Fruit fly (Drosophila melanogaster): Measurements from ENCODE around the gene Coq2.

Gene Coq2

DNA sequence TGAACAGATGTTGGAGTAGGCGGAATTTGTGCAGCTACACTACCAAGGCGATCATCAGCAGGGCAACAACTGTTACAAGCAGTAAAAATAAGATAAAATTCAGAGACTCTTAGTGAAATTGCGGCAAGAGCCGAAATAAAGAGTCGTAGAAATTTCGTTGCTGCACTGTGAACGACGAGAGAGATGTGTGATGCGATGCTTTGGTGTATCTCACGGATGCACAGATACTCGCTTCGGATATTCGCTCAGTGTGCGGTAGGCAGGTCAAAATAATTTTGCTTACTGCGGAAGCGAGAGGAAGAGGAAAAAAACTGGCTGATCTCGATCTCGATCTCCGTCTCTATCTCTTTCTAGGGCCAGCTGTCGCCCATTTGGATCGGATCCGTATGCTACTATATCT, 27.6 kb downstream of the Coq2 start:
- no peak for TF ChIP-seq Rel (GFP tag; optimal IDR thresholded peaks at IDR 0.05)
- no peak for TF ChIP-seq Rel (tag; optimal IDR thresholded peaks at IDR 0.05)
- no peak for TF ChIP-seq dl (GFP tag; optimal IDR thresholded peaks at IDR 0.05; ENCODE audit: insufficient read depth in 1 of 2, partially characterized antibody in 2 of 2)
- TF ChIP-seq sage (GFP tag; optimal IDR thresholded peaks at IDR 0.05): no peak
- no peak for TF ChIP-seq rgr (GFP tag; optimal IDR thresholded peaks at IDR 0.05)
- TF ChIP-seq Myc (optimal IDR thresholded peaks at IDR 0.05): no peak
- TF ChIP-seq CG9705 (GFP tag; optimal IDR thresholded peaks at IDR 0.05): no peak
- no peak for TF ChIP-seq dmrt93B (GFP tag; optimal IDR thresholded peaks at IDR 0.05)
- TF ChIP-seq h (GFP tag; optimal IDR thresholded peaks at IDR 0.05): no peak
- no peak for TF ChIP-seq pan (optimal IDR thresholded peaks at IDR 0.05)
- no peak for TF ChIP-seq lola (GFP tag; optimal IDR thresholded peaks at IDR 0.05)
- no peak for TF ChIP-seq Mio (GFP tag; optimal IDR thresholded peaks at IDR 0.05)
- no peak for TF ChIP-seq OdsH (GFP tag; optimal IDR thresholded peaks at IDR 0.05)
- no peak for TF ChIP-seq brk (GFP tag; optimal IDR thresholded peaks at IDR 0.05)
- TF ChIP-seq Abd-B (GFP tag; optimal IDR thresholded peaks at IDR 0.05): no peak
- TF ChIP-seq br (GFP tag; optimal IDR thresholded peaks at IDR 0.05): no peak
- TF ChIP-seq GATAd (GFP tag; optimal IDR thresholded peaks at IDR 0.05): no peak
- no peak for TF ChIP-seq usp (GFP tag; optimal IDR thresholded peaks at IDR 0.05)
- no peak for TF ChIP-seq Sp1 (GFP tag; optimal IDR thresholded peaks at IDR 0.05)

DNA sequence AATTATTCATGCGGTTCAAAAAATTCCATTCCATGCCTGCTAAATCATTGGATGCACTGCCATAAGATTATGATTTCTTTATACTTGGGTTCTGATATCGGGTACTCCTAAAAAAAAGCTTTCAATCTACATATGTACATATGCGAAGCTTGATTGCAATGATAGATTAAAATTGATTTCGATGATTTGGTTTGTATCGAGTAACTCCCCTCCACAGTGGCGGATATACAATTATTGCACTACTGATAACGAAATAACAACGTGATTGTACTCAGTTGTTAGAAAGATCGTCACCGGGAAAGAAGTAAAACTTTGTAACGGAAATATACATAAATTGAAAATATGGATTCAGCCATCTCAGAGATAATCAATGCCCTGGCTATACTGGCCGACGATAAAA, 28.6 kb downstream of the Coq2 start, which contains the start of gene Nazo:
Gene Nazo, plus strand, starts transcription at position 180 of the 400 bp plus-strand sequence.
- TF ChIP-seq Sp1 (GFP tag; optimal IDR thresholded peaks at IDR 0.05) (no peak), brk (GFP tag; optimal IDR thresholded peaks at IDR 0.05) (no peak), Rel (GFP tag; optimal IDR thresholded peaks at IDR 0.05) (no peak), Rel (tag; optimal IDR thresholded peaks at IDR 0.05) (peak; percentile 90), HLH106 (tag; optimal IDR thresholded peaks at IDR 0.05) (no peak), lola (GFP tag; optimal IDR thresholded peaks at IDR 0.05) (no peak)

DNA sequence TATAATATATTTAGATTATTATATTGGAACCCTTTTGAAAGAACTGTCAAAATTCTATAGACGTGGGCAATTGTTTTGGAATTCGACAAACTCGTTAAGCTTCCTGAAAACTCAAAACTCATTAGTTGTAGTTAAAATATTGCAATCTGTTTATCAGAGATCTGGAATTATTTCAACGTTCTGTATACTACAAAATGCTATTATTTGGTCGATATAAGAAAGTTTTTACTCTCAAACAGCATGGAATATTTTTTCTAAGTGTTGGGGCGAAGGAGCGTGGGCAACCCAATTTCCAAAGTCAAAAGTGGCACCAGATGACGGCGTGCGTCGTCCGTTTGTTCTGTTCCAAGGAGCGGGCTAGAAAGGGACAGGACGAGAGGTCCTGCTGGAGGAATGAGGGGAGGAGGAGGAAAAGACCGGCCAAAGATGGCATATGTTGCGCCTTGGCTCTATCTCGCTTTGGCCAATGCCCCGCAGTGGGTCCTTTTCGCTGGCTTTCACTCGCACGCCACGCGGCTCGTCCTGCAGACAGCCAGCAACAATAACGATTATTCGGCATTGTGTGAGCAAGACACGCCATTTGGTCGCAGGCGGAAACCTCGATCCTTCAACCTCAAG, 30.5 kb downstream of the Coq2 start:
- TF ChIP-seq sv (GFP tag; optimal IDR thresholded peaks at IDR 0.05) (no peak), OdsH (GFP tag; optimal IDR thresholded peaks at IDR 0.05) (no peak), CrebA (GFP tag; optimal IDR thresholded peaks at IDR 0.05; ENCODE audit: borderline replicate concordance) (no peak), fru (GFP tag; optimal IDR thresholded peaks at IDR 0.05) (no peak), Jra (GFP tag; optimal IDR thresholded peaks at IDR 0.05) (no peak), CG32264 (GFP tag; optimal IDR thresholded peaks at IDR 0.05) (no peak), Hr78 (GFP tag; optimal IDR thresholded peaks at IDR 0.05) (no peak), br (GFP tag; optimal IDR thresholded peaks at IDR 0.05) (no peak), Abd-B (GFP tag; optimal IDR thresholded peaks at IDR 0.05) (no peak)

DNA sequence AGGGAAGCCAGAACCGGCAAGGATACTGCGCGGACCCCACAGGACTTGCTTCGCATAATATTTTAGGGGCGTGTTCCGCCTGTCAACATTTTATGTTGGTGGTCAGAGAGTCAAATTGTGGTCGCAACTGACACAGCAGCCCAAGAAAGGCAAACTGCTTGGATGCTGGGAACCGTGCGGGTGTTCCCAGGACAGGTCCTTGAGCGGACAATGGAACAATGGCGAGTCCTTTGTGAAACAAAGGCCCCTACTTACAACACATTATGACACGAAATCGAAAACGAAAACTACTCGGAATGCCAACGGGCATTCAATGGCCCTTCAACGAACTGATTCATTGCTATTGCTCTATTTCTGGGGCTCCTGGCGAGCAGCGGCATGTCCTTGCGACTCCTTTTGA, 32.1 kb downstream of the Coq2 start:
- TF ChIP-seq br (GFP tag; optimal IDR thresholded peaks at IDR 0.05): no peak
- TF ChIP-seq Jra (GFP tag; optimal IDR thresholded peaks at IDR 0.05): no peak
- no peak for TF ChIP-seq dsf (GFP tag; optimal IDR thresholded peaks at IDR 0.05; ENCODE audit: borderline replicate concordance)

DNA sequence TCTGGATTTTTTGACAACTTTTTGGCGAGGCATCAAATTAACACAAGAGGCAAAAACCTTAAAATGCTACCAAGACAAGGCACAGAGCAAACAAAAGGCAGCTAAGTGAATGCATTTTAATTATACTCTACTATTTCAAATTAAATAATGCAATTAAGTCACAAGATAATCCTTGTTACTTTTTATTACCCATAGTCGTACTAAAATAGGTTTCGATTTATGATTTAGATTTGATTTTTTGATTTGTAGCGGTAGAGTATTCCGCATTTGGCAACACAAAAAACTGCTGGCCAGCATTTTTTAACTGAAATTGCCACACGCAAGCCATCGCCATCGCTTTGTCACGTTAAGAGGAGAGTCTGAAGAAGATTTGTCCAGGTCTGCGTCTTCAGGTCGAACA, 33.6 kb downstream of the Coq2 start:
- TF ChIP-seq br (GFP tag; optimal IDR thresholded peaks at IDR 0.05) (peak; percentile 24), Mio (GFP tag; optimal IDR thresholded peaks at IDR 0.05) (no peak), OdsH (GFP tag; optimal IDR thresholded peaks at IDR 0.05) (peak; percentile 27), Vsx2 (GFP tag; optimal IDR thresholded peaks at IDR 0.05; ENCODE audit: partially characterized antibody) (no peak), tai (GFP tag; optimal IDR thresholded peaks at IDR 0.05) (no peak), dmrt93B (GFP tag; optimal IDR thresholded peaks at IDR 0.05) (no peak), dl (GFP tag; optimal IDR thresholded peaks at IDR 0.05; ENCODE audit: insufficient read depth in 1 of 2, partially characterized antibody in 2 of 2) (no peak), sage (GFP tag; optimal IDR thresholded peaks at IDR 0.05) (no peak), Jra (GFP tag; optimal IDR thresholded peaks at IDR 0.05) (no peak), usp (GFP tag; optimal IDR thresholded peaks at IDR 0.05) (no peak), sv (GFP tag; optimal IDR thresholded peaks at IDR 0.05) (no peak), jim (GFP tag; optimal IDR thresholded peaks at IDR 0.05) (no peak), brk (GFP tag; optimal IDR thresholded peaks at IDR 0.05) (no peak), psq (GFP tag; optimal IDR thresholded peaks at IDR 0.05) (peak; percentile 4), Abd-B (GFP tag; optimal IDR thresholded peaks at IDR 0.05) (no peak), foxo (GFP tag; optimal IDR thresholded peaks at IDR 0.05) (peak in 1 of 2 experiments; percentile 38), CrebA (GFP tag; optimal IDR thresholded peaks at IDR 0.05; ENCODE audit: borderline replicate concordance) (no peak), rgr (GFP tag; optimal IDR thresholded peaks at IDR 0.05) (peak; percentile 46), Hr78 (GFP tag; optimal IDR thresholded peaks at IDR 0.05) (no peak), CG9705 (GFP tag; optimal IDR thresholded peaks at IDR 0.05) (no peak), Rel (GFP tag; optimal IDR thresholded peaks at IDR 0.05) (no peak), Rel (tag; optimal IDR thresholded peaks at IDR 0.05) (no peak), Sp1 (GFP tag; optimal IDR thresholded peaks at IDR 0.05) (peak; percentile 44), HLH106 (tag; optimal IDR thresholded peaks at IDR 0.05) (peak; percentile 51), woc (GFP tag; optimal IDR thresholded peaks at IDR 0.05) (peak; percentile 44), Dif (GFP tag; optimal IDR thresholded peaks at IDR 0.05; ENCODE audit: partially characterized antibody) (no peak), Dfd (GFP tag; optimal IDR thresholded peaks at IDR 0.05) (no peak), h (GFP tag; optimal IDR thresholded peaks at IDR 0.05) (peak; percentile 51), N (GFP tag; optimal IDR thresholded peaks at IDR 0.05) (no peak), dsf (GFP tag; optimal IDR thresholded peaks at IDR 0.05; ENCODE audit: borderline replicate concordance) (no peak), Hr83 (GFP tag; optimal IDR thresholded peaks at IDR 0.05; ENCODE audit: poor library complexity, severe bottlenecking) (no peak), lola (GFP tag; optimal IDR thresholded peaks at IDR 0.05) (no peak), pan (optimal IDR thresholded peaks at IDR 0.05) (no peak), fru (GFP tag; optimal IDR thresholded peaks at IDR 0.05) (peak; percentile 39), CG32264 (GFP tag; optimal IDR thresholded peaks at IDR 0.05) (no peak)

Measured in whole organism, wandering third instar larva.